Worm (Caenorhabditis elegans) whole organism, L4 larva: Measurements from ENCODE around the gene nfu-1.

ENCODE experiments used
- Y75B8A.6 ChIP-seq: fragments of 200-800 bp; sonication (Bioruptor generic); IDR thresholded peaks from 2 replicates; pipeline ENCODE4 v1.3.6; 2022; ENCODE audit warnings: missing genetic modification reagents, missing genetic modification characterization, missing compliant biosample characterization
- nhr-237 ChIP-seq: sonication (generic microtip); optimal IDR thresholded peaks from 2 replicates; lab custom pipeline; 2017; ENCODE audit warnings: missing biosample characterization, missing genetic modification characterization

DNA sequence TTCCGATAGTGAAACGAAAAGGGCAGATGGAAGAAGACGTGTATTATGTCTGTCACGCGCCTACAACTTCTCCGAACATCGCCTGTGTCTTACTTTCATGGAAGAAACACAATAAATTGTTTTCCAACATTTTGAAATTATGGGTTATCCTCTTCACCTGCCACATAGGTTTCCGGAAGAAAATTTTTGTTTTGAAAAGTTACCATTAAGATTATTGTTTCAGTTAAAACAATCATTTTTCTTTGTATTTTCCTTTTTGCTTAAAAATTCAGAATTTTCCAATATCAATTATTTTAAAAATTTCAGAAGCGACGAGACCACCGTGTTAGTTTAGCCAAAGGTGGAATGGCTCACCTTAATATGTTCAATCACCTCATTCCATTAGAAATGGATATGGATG is 12.6 kb upstream of the nfu-1 start, which contains the start of gene mask-1:
- no peak for TF ChIP-seq Y75B8A.6 (GFP tag; lab: Robert Waterston, UW)
- TF ChIP-seq nhr-237 = no peak
